Fruit fly (Drosophila melanogaster): Measurements from ENCODE around the gene nAChRalpha1.

nAChRalpha1 gene

dm6 chr3R:24457847-24458246 is 890 bp upstream of the nAChRalpha1 start:
- TF ChIP-seq HLH106 (tag; optimal IDR thresholded peaks at IDR 0.05) (no peak), dmrt93B (GFP tag; optimal IDR thresholded peaks at IDR 0.05) (no peak), Dfd (GFP tag; optimal IDR thresholded peaks at IDR 0.05) (no peak), GATAd (GFP tag; optimal IDR thresholded peaks at IDR 0.05) (no peak), CG32264 (GFP tag; optimal IDR thresholded peaks at IDR 0.05) (no peak), Abd-B (GFP tag; optimal IDR thresholded peaks at IDR 0.05) (no peak), usp (GFP tag; optimal IDR thresholded peaks at IDR 0.05) (no peak), Hr83 (GFP tag; optimal IDR thresholded peaks at IDR 0.05; ENCODE audit: poor library complexity, severe bottlenecking) (no peak), dl (GFP tag; optimal IDR thresholded peaks at IDR 0.05; ENCODE audit: insufficient read depth in 1 of 2, partially characterized antibody in 2 of 2) (no peak), br (GFP tag; optimal IDR thresholded peaks at IDR 0.05) (no peak), sage (GFP tag; optimal IDR thresholded peaks at IDR 0.05) (no peak), Dif (GFP tag; optimal IDR thresholded peaks at IDR 0.05; ENCODE audit: partially characterized antibody) (no peak), Hr78 (GFP tag; optimal IDR thresholded peaks at IDR 0.05) (no peak)

dm6 chr3R:24392207-24392939 is 64.6 kb downstream of the nAChRalpha1 start, which contains the start of gene CG13616:
Gene CG13616 (plus strand): TSS chr3R:24392889.
- TF ChIP-seq Hr78 (GFP tag; optimal IDR thresholded peaks at IDR 0.05) (no peak), Sp1 (GFP tag; optimal IDR thresholded peaks at IDR 0.05) (no peak), jim (GFP tag; optimal IDR thresholded peaks at IDR 0.05) (no peak), CG9705 (GFP tag; optimal IDR thresholded peaks at IDR 0.05) (no peak), Myc (optimal IDR thresholded peaks at IDR 0.05) (no peak), Dif (GFP tag; optimal IDR thresholded peaks at IDR 0.05; ENCODE audit: partially characterized antibody) (no peak), Rel (GFP tag; optimal IDR thresholded peaks at IDR 0.05) (no peak), Rel (tag; optimal IDR thresholded peaks at IDR 0.05) (no peak), brk (GFP tag; optimal IDR thresholded peaks at IDR 0.05) (no peak), Dfd (GFP tag; optimal IDR thresholded peaks at IDR 0.05) (no peak), dl (GFP tag; optimal IDR thresholded peaks at IDR 0.05; ENCODE audit: insufficient read depth in 1 of 2, partially characterized antibody in 2 of 2) (no peak)

- TF ChIP-seq CrebA (GFP tag; optimal IDR thresholded peaks at IDR 0.05; ENCODE audit: borderline replicate concordance) (no peak), sage (GFP tag; optimal IDR thresholded peaks at IDR 0.05) (no peak), GATAd (GFP tag; optimal IDR thresholded peaks at IDR 0.05) (no peak), rgr (GFP tag; optimal IDR thresholded peaks at IDR 0.05) (no peak), Jra (GFP tag; optimal IDR thresholded peaks at IDR 0.05) (no peak), tai (GFP tag; optimal IDR thresholded peaks at IDR 0.05) (no peak), lola (GFP tag; optimal IDR thresholded peaks at IDR 0.05) (no peak), woc (GFP tag; optimal IDR thresholded peaks at IDR 0.05) (no peak), dl (GFP tag; optimal IDR thresholded peaks at IDR 0.05; ENCODE audit: insufficient read depth in 1 of 2, partially characterized antibody in 2 of 2) (no peak), sv (GFP tag; optimal IDR thresholded peaks at IDR 0.05) (no peak), br (GFP tag; optimal IDR thresholded peaks at IDR 0.05) (no peak), foxo (GFP tag; optimal IDR thresholded peaks at IDR 0.05) (no peak), Sp1 (GFP tag; optimal IDR thresholded peaks at IDR 0.05) (no peak), brk (GFP tag; optimal IDR thresholded peaks at IDR 0.05) (no peak), pan (optimal IDR thresholded peaks at IDR 0.05) (no peak), Hr78 (GFP tag; optimal IDR thresholded peaks at IDR 0.05) (no peak), ey (GFP tag; optimal IDR thresholded peaks at IDR 0.05) (no peak), N (GFP tag; optimal IDR thresholded peaks at IDR 0.05) (no peak), jim (GFP tag; optimal IDR thresholded peaks at IDR 0.05) (no peak)
These were observed 66.7 kb downstream of the nAChRalpha1 start, which contains the start of the genes CG5768 and CG13615 for dm6 chr3R:24390239-24390638. Gene CG5768 (minus strand): TSS chr3R:24390339. Gene CG13615 (plus strand): TSS chr3R:24390518.

- TF ChIP-seq dsf (GFP tag; optimal IDR thresholded peaks at IDR 0.05; ENCODE audit: borderline replicate concordance): no peak
- no peak for TF ChIP-seq usp (GFP tag; optimal IDR thresholded peaks at IDR 0.05)
- no peak for TF ChIP-seq ey (GFP tag; optimal IDR thresholded peaks at IDR 0.05)
- TF ChIP-seq Dif (GFP tag; optimal IDR thresholded peaks at IDR 0.05; ENCODE audit: partially characterized antibody): no peak
- no peak for TF ChIP-seq Sp1 (GFP tag; optimal IDR thresholded peaks at IDR 0.05)
- TF ChIP-seq jim (GFP tag; optimal IDR thresholded peaks at IDR 0.05): no peak
- TF ChIP-seq Hr83 (GFP tag; optimal IDR thresholded peaks at IDR 0.05; ENCODE audit: poor library complexity, severe bottlenecking): no peak
- TF ChIP-seq HLH106 (tag; optimal IDR thresholded peaks at IDR 0.05): no peak
- no peak for TF ChIP-seq OdsH (GFP tag; optimal IDR thresholded peaks at IDR 0.05)
- no peak for TF ChIP-seq foxo (GFP tag; optimal IDR thresholded peaks at IDR 0.05)
- TF ChIP-seq h (GFP tag; optimal IDR thresholded peaks at IDR 0.05): no peak
- TF ChIP-seq Dfd (GFP tag; optimal IDR thresholded peaks at IDR 0.05): no peak
- no peak for TF ChIP-seq Hr78 (GFP tag; optimal IDR thresholded peaks at IDR 0.05)
- no peak for TF ChIP-seq dmrt93B (GFP tag; optimal IDR thresholded peaks at IDR 0.05)
- TF ChIP-seq brk (GFP tag; optimal IDR thresholded peaks at IDR 0.05): no peak
- no peak for TF ChIP-seq Jra (GFP tag; optimal IDR thresholded peaks at IDR 0.05)
- TF ChIP-seq Abd-B (GFP tag; optimal IDR thresholded peaks at IDR 0.05): no peak
- TF ChIP-seq Mio (GFP tag; optimal IDR thresholded peaks at IDR 0.05): no peak
These were observed 70.5 kb downstream of the nAChRalpha1 start for dm6 chr3R:24386434-24386833.
